Worm (Caenorhabditis elegans): ENCODE data around the gene rpl-6.

- TF ChIP-seq lsl-1 (GFP tag; optimal IDR thresholded peaks at IDR 0.05) (peak; percentile 80), hmg-1.2 (GFP tag; IDR thresholded peaks at IDR 0.05) (peak; percentile 73)
These were observed 46.0 kb upstream of the rpl-6 start, which contains the start of the genes syf-2 and K04G7.1 for ce11 chrIII:7162065-7162762.

All from whole organism, young adult.